Fruit fly (Drosophila melanogaster): ENCODE results near the gene CG8952.

DNA sequence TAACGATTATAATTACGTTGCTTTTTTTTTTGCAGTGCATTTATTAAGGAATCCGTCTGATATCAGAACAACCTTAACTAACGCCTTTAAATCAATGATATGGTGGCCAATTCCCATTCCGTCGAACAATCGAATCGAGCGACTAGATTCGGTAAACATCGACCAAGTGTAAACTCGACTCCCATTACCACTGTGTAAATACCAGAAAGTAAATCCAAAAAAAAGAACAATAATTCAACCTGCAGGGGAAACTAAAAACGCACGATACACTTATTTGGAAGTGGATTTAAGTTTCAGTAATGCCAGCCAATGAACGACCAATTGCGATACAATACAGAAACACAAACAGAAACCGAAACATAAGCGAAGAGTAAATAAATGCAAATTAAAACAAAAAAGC lies 39.3 kb upstream of the CG8952 start:
- TF ChIP-seq fru (GFP tag; optimal IDR thresholded peaks at IDR 0.05) (no peak), jim (GFP tag; optimal IDR thresholded peaks at IDR 0.05) (no peak), foxo (GFP tag; optimal IDR thresholded peaks at IDR 0.05) (no peak), pan (optimal IDR thresholded peaks at IDR 0.05) (no peak), psq (GFP tag; optimal IDR thresholded peaks at IDR 0.05) (no peak)
